Worm (Caenorhabditis elegans): ENCODE data around the gene F46F2.5.

The F46F2.5 gene

ce11 chrX:15277714-15278187 is 15.2 kb downstream of the F46F2.5 start, which contains the start of gene kin-20 (continued):
- TF ChIP-seq dpl-1 (GFP tag; optimal IDR thresholded peaks at IDR 0.05): no peak
- TF ChIP-seq unc-130 (GFP tag; optimal IDR thresholded peaks at IDR 0.05): no peak
- TF ChIP-seq ceh-40 (GFP tag; IDR thresholded peaks at IDR 0.05): no peak
- TF ChIP-seq bed-2 (GFP tag; IDR thresholded peaks at IDR 0.05): no peak
- TF ChIP-seq F52B5.7 (tag; optimal IDR thresholded peaks at IDR 0.05): no peak

ce11 chrX:15278593-15278992 is 16.1 kb downstream of the F46F2.5 start:
- no peak for TF ChIP-seq ztf-28 (GFP tag; IDR thresholded peaks at IDR 0.05)
- TF ChIP-seq snpc-4 (GFP tag; optimal IDR thresholded peaks at IDR 0.05): no peak
- peak in 2 of 4 experiments; percentile 45 to 65 for TF ChIP-seq snpc-4 (tag; optimal IDR thresholded peaks at IDR 0.05)
- peak; percentile 54 for TF ChIP-seq zfh-2 (GFP tag; conservative IDR thresholded peaks at IDR 0.05)

- no peak for TF ChIP-seq nfyb-1 (GFP tag; IDR thresholded peaks at IDR 0.05)
- TF ChIP-seq egl-44 (GFP tag; IDR thresholded peaks at IDR 0.05): no peak
- no peak for TF ChIP-seq unc-62 (GFP tag; optimal IDR thresholded peaks at IDR 0.05)
- no peak for TF ChIP-seq ceh-58 (GFP tag; IDR thresholded peaks at IDR 0.05)
- no peak for TF ChIP-seq Y56A3A.18 (GFP tag; IDR thresholded peaks at IDR 0.05)
- no peak for TF ChIP-seq nhr-27 (tag; optimal IDR thresholded peaks at IDR 0.05)
- TF ChIP-seq repo-1 (tag; optimal IDR thresholded peaks at IDR 0.05): no peak
- no peak for TF ChIP-seq lin-54 (GFP tag; optimal IDR thresholded peaks at IDR 0.05)
- peak; percentile 41; the same call in 1 of the 2 replicates for TF ChIP-seq mcd-1 (GFP tag; IDR thresholded peaks at IDR 0.05)
- TF ChIP-seq dpl-1 (GFP tag; optimal IDR thresholded peaks at IDR 0.05): no peak
- no peak for TF ChIP-seq pha-4 (tag; optimal IDR thresholded peaks at IDR 0.05)
- no peak for TF ChIP-seq nhr-90 (tag; optimal IDR thresholded peaks at IDR 0.05)
- TF ChIP-seq Y53G8AR.9 (GFP tag; conservative IDR thresholded peaks at IDR 0.05): 0 out of 2 replicates have a peak, but pooled peaks have one; percentile 23
- TF ChIP-seq madf-8 (GFP tag; conservative IDR thresholded peaks at IDR 0.05): no peak
- TF ChIP-seq attf-5 (GFP tag; optimal IDR thresholded peaks at IDR 0.05): peak; percentile 43
- no peak for TF ChIP-seq lin-35 (GFP tag; optimal IDR thresholded peaks at IDR 0.05)
- peak; percentile 89 for TF ChIP-seq zfh-2 (GFP tag; conservative IDR thresholded peaks at IDR 0.05)
- TF ChIP-seq let-607 (tag; optimal IDR thresholded peaks at IDR 0.05): no peak
- no peak for TF ChIP-seq sea-2 (GFP tag; IDR thresholded peaks at IDR 0.05)
- TF ChIP-seq snpc-4 (GFP tag; optimal IDR thresholded peaks at IDR 0.05): no peak
- no peak for TF ChIP-seq snpc-4 (tag; optimal IDR thresholded peaks at IDR 0.05)
- TF ChIP-seq dox-1 (GFP tag; IDR thresholded peaks at IDR 0.05): peak; percentile 60; the same call in 1 of the 2 replicates
- no peak for TF ChIP-seq nfya-1 (tag; optimal IDR thresholded peaks at IDR 0.05; ENCODE audit: borderline replicate concordance, insufficient read depth)
- 0 out of 2 replicates have a peak, but pooled peaks have one; percentile 14 for TF ChIP-seq pbrm-1 (GFP tag; IDR thresholded peaks at IDR 0.05)
- peak; percentile 12 for TF ChIP-seq atf-7 (tag; optimal IDR thresholded peaks at IDR 0.05)
- peak; percentile 10 for TF ChIP-seq K12H6.12 (tag; optimal IDR thresholded peaks at IDR 0.05)
- no peak for TF ChIP-seq B0035.1 (tag; optimal IDR thresholded peaks at IDR 0.05)
- TF ChIP-seq dpff-1 (tag; optimal IDR thresholded peaks at IDR 0.05): no peak
- no peak for TF ChIP-seq lir-1 (GFP tag; conservative IDR thresholded peaks at IDR 0.05)
- no peak for TF ChIP-seq egl-18 (GFP tag; IDR thresholded peaks at IDR 0.05)
- no peak for TF ChIP-seq ztf-25 (GFP tag; IDR thresholded peaks at IDR 0.05)
- TF ChIP-seq ceh-40 (GFP tag; IDR thresholded peaks at IDR 0.05): no peak
- no peak for TF ChIP-seq egrh-3 (GFP tag; IDR thresholded peaks at IDR 0.05)
- TF ChIP-seq mxl-1 (tag; optimal IDR thresholded peaks at IDR 0.05): no peak
- TF ChIP-seq B0261.1 (tag; optimal IDR thresholded peaks at IDR 0.05): no peak
- TF ChIP-seq die-1 (tag; optimal IDR thresholded peaks at IDR 0.05): no peak
- no peak for TF ChIP-seq mes-4 (tag; optimal IDR thresholded peaks at IDR 0.05)
- no peak for TF ChIP-seq hlh-12 (tag; optimal IDR thresholded peaks at IDR 0.05)
- no peak for TF ChIP-seq hrde-1 (tag; optimal IDR thresholded peaks at IDR 0.05; ENCODE audit: borderline replicate concordance)
- peak; percentile 87 for TF ChIP-seq cebp-1 (GFP tag; IDR thresholded peaks at IDR 0.05)
- TF ChIP-seq cebp-1 (tag; optimal IDR thresholded peaks at IDR 0.05): peak; percentile 95
These were observed 16.8 kb downstream of the F46F2.5 start for ce11 chrX:15279301-15279700.

All from whole organism, young adult.